Worm (Caenorhabditis elegans) whole organism, L4 larva: ENCODE measurements around the gene nhr-46.

Source experiments
- D1046.2 ChIP-seq: fragments of 200-800 bp; sonication (Bioruptor generic); IDR thresholded peaks from 2 replicates; pipeline ENCODE4 v1.3.6; 2022; ENCODE audit warnings: missing genetic modification characterization, missing compliant biosample characterization
- F37D6.2 ChIP-seq: sonication (generic microtip); optimal IDR thresholded peaks from 2 replicates; lab custom pipeline; 2016; ENCODE audit warnings: mild to moderate bottlenecking, missing genetic modification characterization, missing compliant biosample characterization
- R02D3.7 ChIP-seq: fragments of 150-350 bp; sonication (generic microtip); optimal IDR thresholded peaks from 3 replicates; lab custom pipeline; 2014; ENCODE audit warnings: missing biosample characterization, missing genetic modification characterization
- T20F7.1 ChIP-seq: fragments of 200-800 bp; sonication (Bioruptor generic); optimal IDR thresholded peaks from 2 replicates; lab custom pipeline; 2018; ENCODE audit warnings: mild to moderate bottlenecking, missing genetic modification characterization, missing compliant biosample characterization
- T26A8.4 ChIP-seq: fragments of 200-800 bp; sonication (Bioruptor generic); IDR thresholded peaks from 2 replicates; pipeline ENCODE4 v1.3.6; 2022; ENCODE audit warnings: missing genetic modification characterization, missing compliant biosample characterization
- Y75B8A.6 ChIP-seq: fragments of 200-800 bp; sonication (Bioruptor generic); IDR thresholded peaks from 2 replicates; pipeline ENCODE4 v1.3.6; 2022; ENCODE audit warnings: missing genetic modification reagents, missing genetic modification characterization, missing compliant biosample characterization
- ZK337.2 ChIP-seq: fragments of 200-800 bp; sonication (Bioruptor generic); IDR thresholded peaks from 2 replicates; pipeline ENCODE4 v1.3.6; 2022; ENCODE audit warnings: missing genetic modification reagents, missing genetic modification characterization, missing compliant biosample characterization
- aha-1 ChIP-seq: fragments of 150-350 bp; peaks from one replicate; lab custom pipeline; 2014; ENCODE audit warnings: missing biosample characterization, missing genetic modification characterization
- ama-1 ChIP-seq: fragments of 150-350 bp; optimal IDR thresholded peaks from 2 replicates; lab custom pipeline; 2014; ENCODE audit warnings: inconsistent platforms, mixed read lengths
- ceh-20 ChIP-seq: fragments of 200-800 bp; sonication (Bioruptor generic); IDR thresholded peaks from 2 replicates; pipeline ENCODE4 v1.3.6; 2022; ENCODE audit warnings: missing genetic modification reagents, missing genetic modification characterization, missing compliant biosample characterization
- ceh-28 ChIP-seq: fragments of 150-350 bp; optimal IDR thresholded peaks from 2 replicates; lab custom pipeline; 2014; ENCODE audit warnings: missing biosample characterization, missing genetic modification reagents, missing genetic modification characterization
- ceh-32 ChIP-seq: sonication (generic microtip); optimal IDR thresholded peaks from 2 replicates; lab custom pipeline; 2016; ENCODE audit warnings: mild to moderate bottlenecking, missing genetic modification characterization, missing compliant biosample characterization; ENCODE audit not compliant: poor library complexity
- ceh-62 ChIP-seq: sonication (generic microtip); optimal IDR thresholded peaks from 2 replicates; lab custom pipeline; 2017; ENCODE audit warnings: missing biosample characterization, missing genetic modification characterization
- ceh-82 ChIP-seq: sonication (generic microtip); optimal IDR thresholded peaks from 2 replicates; lab custom pipeline; 2017; ENCODE audit warnings: missing biosample characterization, missing genetic modification characterization
- ctbp-1 ChIP-seq: fragments of 200-800 bp; sonication (Bioruptor generic); IDR thresholded peaks from 2 replicates; pipeline ENCODE4 v1.3.6; 2022; ENCODE audit warnings: missing genetic modification reagents, missing genetic modification characterization, missing compliant biosample characterization
- daf-19 ChIP-seq: fragments of 200-800 bp; sonication (Bioruptor generic); conservative IDR thresholded peaks from 2 replicates; pipeline ENCODE4 v1.3.6; 2022; ENCODE audit warnings: missing genetic modification characterization, missing compliant biosample characterization
- daf-8 ChIP-seq: fragments of 200-800 bp; sonication (Bioruptor generic); IDR thresholded peaks from 2 replicates; pipeline ENCODE4 v1.3.6; 2022; ENCODE audit warnings: missing genetic modification characterization, missing compliant biosample characterization
- dmd-6 ChIP-seq: fragments of 200-800 bp; sonication (Bioruptor generic); IDR thresholded peaks from 2 replicates; pipeline ENCODE4 v1.3.6; 2022; ENCODE audit warnings: missing genetic modification reagents, missing genetic modification characterization, missing compliant biosample characterization
- fkh-10 ChIP-seq: fragments of 150-350 bp; optimal IDR thresholded peaks from 2 replicates; lab custom pipeline; 2014; ENCODE audit warnings: missing biosample characterization, missing genetic modification reagents, missing genetic modification characterization
- gei-8 ChIP-seq: fragments of 200-800 bp; sonication (Bioruptor generic); optimal IDR thresholded peaks from 2 replicates; lab custom pipeline; 2018; ENCODE audit warnings: mild to moderate bottlenecking, missing genetic modification characterization, missing compliant biosample characterization
- hlh-30 ChIP-seq: sonication (generic microtip); optimal IDR thresholded peaks from 2 replicates; lab custom pipeline; 2017; ENCODE audit warnings: antibody characterized with exemption, mild to moderate bottlenecking, missing genetic modification characterization, missing compliant biosample characterization; ENCODE audit not compliant: insufficient read depth
- hmg-1.1 ChIP-seq: fragments of 200-800 bp; sonication (Bioruptor generic); IDR thresholded peaks from 2 replicates; pipeline ENCODE4 v1.3.6; 2022; ENCODE audit warnings: missing genetic modification reagents, missing genetic modification characterization, missing compliant biosample characterization
- lin-13 ChIP-seq: fragments of 150-350 bp; optimal IDR thresholded peaks from 2 replicates; lab custom pipeline; 2014; ENCODE audit warnings: missing biosample characterization, missing genetic modification reagents, missing genetic modification characterization
- lin-15B ChIP-seq: fragments of 150-350 bp; sonication (generic microtip); optimal IDR thresholded peaks from 3 replicates; lab custom pipeline; 2014; ENCODE audit warnings: missing biosample characterization, missing genetic modification characterization
- lin-38 ChIP-seq: fragments of 200-800 bp; sonication (Bioruptor generic); IDR thresholded peaks from 2 replicates; pipeline ENCODE4 v1.3.6; 2022; ENCODE audit warnings: missing genetic modification reagents, missing genetic modification characterization, missing compliant biosample characterization
- lir-3 ChIP-seq: sonication (generic microtip); optimal IDR thresholded peaks from 2 replicates; lab custom pipeline; 2016; ENCODE audit warnings: mild to moderate bottlenecking, missing genetic modification characterization, missing compliant biosample characterization
- lsy-2 ChIP-seq, 2 experiments: fragments of 150-350 bp in 1 of 2; sonication (generic microtip) in 1 of 2; optimal IDR thresholded peaks; 2 replicates each; lab custom pipeline; 2014 to 2017; ENCODE audit warnings: missing biosample characterization in 2 of 2, missing genetic modification characterization in 2 of 2
- madf-5 ChIP-seq, 2 experiments: fragments of 200-800 bp; sonication (Bioruptor generic); IDR thresholded peaks; 2 replicates each; pipeline ENCODE4 v1.3.6; 2022; ENCODE audit warnings: missing compliant biosample characterization in 2 of 2, missing genetic modification characterization in 2 of 2
- madf-9 ChIP-seq: fragments of 200-800 bp; sonication (Bioruptor generic); conservative IDR thresholded peaks from 2 replicates; pipeline ENCODE4 v1.3.6; 2022; ENCODE audit warnings: missing genetic modification reagents, missing genetic modification characterization, missing compliant biosample characterization
- mep-1 ChIP-seq: fragments of 150-350 bp; sonication (generic microtip); optimal IDR thresholded peaks from 3 replicates; lab custom pipeline; 2014; ENCODE audit warnings: missing biosample characterization, missing genetic modification characterization
- nhr-10 ChIP-seq: fragments of 150-350 bp; optimal IDR thresholded peaks from 2 replicates; lab custom pipeline; 2014; ENCODE audit warnings: missing biosample characterization, missing genetic modification characterization
- nhr-102 ChIP-seq: sonication (generic microtip); optimal IDR thresholded peaks from 2 replicates; lab custom pipeline; 2016; ENCODE audit warnings: mild to moderate bottlenecking, missing genetic modification characterization, moderate library complexity, missing compliant biosample characterization
- nhr-11 ChIP-seq: fragments of 150-350 bp; optimal IDR thresholded peaks from 2 replicates; lab custom pipeline; 2014; ENCODE audit warnings: missing biosample characterization, missing genetic modification characterization
- nhr-28 ChIP-seq: fragments of 150-350 bp; optimal IDR thresholded peaks from 2 replicates; lab custom pipeline; 2014; ENCODE audit warnings: missing biosample characterization, missing genetic modification characterization
- nhr-42 ChIP-seq: fragments of 200-800 bp; sonication (Bioruptor generic); IDR thresholded peaks from 2 replicates; pipeline ENCODE4 v1.3.6; 2022; ENCODE audit warnings: missing genetic modification characterization, missing compliant biosample characterization
- nhr-48 ChIP-seq: sonication (generic microtip); optimal IDR thresholded peaks from 2 replicates; lab custom pipeline; 2016; ENCODE audit warnings: mild to moderate bottlenecking, missing genetic modification characterization, missing compliant biosample characterization
- nhr-6 ChIP-seq: fragments of 150-350 bp; optimal IDR thresholded peaks from 2 replicates; lab custom pipeline; 2014; ENCODE audit warnings: missing biosample characterization, missing genetic modification characterization
- nhr-77 ChIP-seq: fragments of 150-350 bp; optimal IDR thresholded peaks from 2 replicates; lab custom pipeline; 2014; ENCODE audit warnings: missing biosample characterization, missing genetic modification characterization
- pha-4 ChIP-seq, 2 experiments: fragments of 150-350 bp in 1 of 2; fragments of 200-800 bp in 1 of 2; sonication (Bioruptor generic) in 1 of 2; IDR thresholded peaks in 1 of 2; optimal IDR thresholded peaks in 1 of 2; 2 replicates each; pipeline versions ENCODE4 v1.3.6 to Lab custom; 2014 to 2022; ENCODE audit warnings: missing genetic modification characterization in 2 of 2, missing genetic modification reagents in 2 of 2, missing biosample characterization in 1 of 2, missing compliant biosample characterization in 1 of 2
- php-3 ChIP-seq: fragments of 200-800 bp; sonication (Bioruptor generic); IDR thresholded peaks from 2 replicates; pipeline ENCODE4 v1.3.6; 2022; ENCODE audit warnings: missing genetic modification reagents, missing genetic modification characterization, missing compliant biosample characterization
- rbr-2 ChIP-seq: sonication (generic microtip); optimal IDR thresholded peaks from 2 replicates; lab custom pipeline; 2016; ENCODE audit warnings: missing genotype, missing genetic modification characterization, missing compliant biosample characterization
- sdz-12 ChIP-seq: fragments of 200-800 bp; sonication (Bioruptor generic); optimal IDR thresholded peaks from 2 replicates; lab custom pipeline; 2018; ENCODE audit warnings: mild to moderate bottlenecking, missing genetic modification characterization, missing compliant biosample characterization
- snpc-1.2 ChIP-seq: fragments of 200-800 bp; sonication (Bioruptor generic); IDR thresholded peaks from 2 replicates; pipeline ENCODE4 v1.3.6; 2022; ENCODE audit warnings: missing genetic modification reagents, missing genetic modification characterization, missing compliant biosample characterization
- spr-1 ChIP-seq: sonication (generic microtip); optimal IDR thresholded peaks from 2 replicates; lab custom pipeline; 2016; ENCODE audit warnings: mild to moderate bottlenecking, missing genetic modification characterization, missing compliant biosample characterization
- unc-39 ChIP-seq: sonication (generic microtip); optimal IDR thresholded peaks from 2 replicates; lab custom pipeline; 2017; ENCODE audit warnings: missing biosample characterization, missing genetic modification characterization
- zfp-2 ChIP-seq: sonication (generic microtip); optimal IDR thresholded peaks from 2 replicates; lab custom pipeline; 2016; ENCODE audit warnings: mild to moderate bottlenecking, missing genetic modification characterization, missing compliant biosample characterization
- zip-2 ChIP-seq: fragments of 150-350 bp; optimal IDR thresholded peaks from 2 replicates; lab custom pipeline; 2014; ENCODE audit warnings: missing biosample characterization, missing genetic modification characterization

The nhr-46 gene

ce11 chrIV:5755922-5756321 is 1.7 kb downstream of the nhr-46 start (continued):
- TF ChIP-seq hlh-30: peak; percentile 67

ce11 chrIV:5754821-5755220 is 2.8 kb downstream of the nhr-46 start:
- TF ChIP-seq nhr-48: no peak
- no peak for TF ChIP-seq nhr-28 (tag; lab: Kevin White, UChicago)
- TF ChIP-seq dmd-6 (GFP tag; lab: Robert Waterston, UW): 0 out of 2 replicates have a peak, but pooled peaks have one; percentile 13

DNA sequence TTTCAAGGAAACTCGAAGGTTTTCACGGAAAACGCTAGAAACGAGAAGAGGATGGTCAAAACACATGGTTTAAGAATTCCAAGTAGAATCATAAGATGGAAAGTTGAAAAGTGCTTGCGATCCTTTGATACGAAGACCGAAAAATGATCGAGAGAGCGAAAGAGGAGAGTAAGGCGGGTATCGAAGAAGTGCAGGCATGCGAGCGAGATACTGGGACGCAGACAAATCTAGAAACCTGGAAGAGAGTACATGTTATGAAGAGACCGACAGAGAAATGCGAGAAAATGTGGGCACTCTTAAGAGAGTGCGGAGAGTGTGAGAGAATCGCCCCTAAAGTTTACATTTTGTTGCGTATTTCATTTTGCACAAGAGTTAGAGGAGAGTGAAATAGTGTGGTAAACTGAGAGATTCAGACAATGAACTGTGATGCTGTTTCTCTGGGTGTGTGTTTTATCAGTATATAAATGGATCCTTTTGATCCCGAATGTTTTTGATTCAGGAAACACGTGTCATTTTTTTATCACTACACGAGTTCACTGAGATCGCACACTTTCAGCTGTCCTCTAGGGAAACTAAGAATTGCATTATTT is 3.6 kb downstream of the nhr-46 start:
- TF ChIP-seq lir-3 (tag; lab: Kevin White, UChicago) (no peak), nhr-42 (0 out of 2 replicates have a peak, but pooled peaks have one; percentile 63), nhr-77 (peak; percentile 82), unc-39 (no peak), lin-13 (no peak), ceh-82 (tag; lab: Kevin White, UChicago) (no peak), sdz-12 (GFP tag; lab: Kevin White, UChicago) (no peak), aha-1 (tag; lab: Kevin White, UChicago) (peak; percentile 95), nhr-102 (peak; percentile 76), gei-8 (peak; percentile 36), snpc-1.2 (GFP tag; lab: Robert Waterston, UW) (no peak), nhr-48 (peak; percentile 87), php-3 (GFP tag; lab: Robert Waterston, UW) (peak; percentile 19; the same call in 1 of the 2 replicates), ctbp-1 (no peak), spr-1 (tag; lab: Kevin White, UChicago) (peak; percentile 30), pha-4 (GFP tag; IDR thresholded peaks at IDR 0.05; lab: Robert Waterston, UW) (peak; percentile 40; the same call in 1 of the 2 replicates), pha-4 (tag; optimal IDR thresholded peaks at IDR 0.05; lab: Kevin White, UChicago) (peak; percentile 49), nhr-11 (tag; lab: Kevin White, UChicago) (peak; percentile 63), hmg-1.1 (peak; percentile 64), ceh-28 (no peak), T20F7.1 (peak; percentile 12), rbr-2 (tag; lab: Kevin White, UChicago) (peak; percentile 40), fkh-10 (GFP tag; lab: Kevin White, UChicago) (no peak), ama-1 (no peak), R02D3.7 (tag; lab: Kevin White, UChicago) (peak; percentile 0), ZK337.2 (GFP tag; lab: Robert Waterston, UW) (no peak), zfp-2 (tag; lab: Kevin White, UChicago) (no peak), ceh-32 (tag; lab: Kevin White, UChicago) (no peak), T26A8.4 (peak; percentile 54), lin-15B (tag; lab: Kevin White, UChicago) (no peak), daf-19 (GFP tag; lab: Robert Waterston, UW) (no peak), zip-2 (tag; lab: Kevin White, UChicago) (no peak), daf-8 (no peak), ceh-62 (no peak), lin-38 (GFP tag; lab: Robert Waterston, UW) (peak; percentile 43; the same call in 1 of the 2 replicates), F37D6.2 (peak; percentile 24), ceh-20 (peak; percentile 71), Y75B8A.6 (GFP tag; lab: Robert Waterston, UW) (0 out of 2 replicates have a peak, but pooled peaks have one; percentile 40), nhr-10 (tag; lab: Kevin White, UChicago) (peak; percentile 26), D1046.2 (no peak), madf-9 (GFP tag; lab: Robert Waterston, UW) (no peak), lsy-2 (tag; optimal IDR thresholded peaks at IDR 0.05; lab: Kevin White, UChicago) (peak; percentile 26 to 69), nhr-6 (tag; lab: Kevin White, UChicago) (peak; percentile 85), madf-5 (GFP tag; IDR thresholded peaks at IDR 0.05; lab: Robert Waterston, UW) (no peak), mep-1 (peak; percentile 80)
